Worm (Caenorhabditis elegans): ENCODE measurements around the gene C01B10.9.

C01B10.9 gene

DNA sequence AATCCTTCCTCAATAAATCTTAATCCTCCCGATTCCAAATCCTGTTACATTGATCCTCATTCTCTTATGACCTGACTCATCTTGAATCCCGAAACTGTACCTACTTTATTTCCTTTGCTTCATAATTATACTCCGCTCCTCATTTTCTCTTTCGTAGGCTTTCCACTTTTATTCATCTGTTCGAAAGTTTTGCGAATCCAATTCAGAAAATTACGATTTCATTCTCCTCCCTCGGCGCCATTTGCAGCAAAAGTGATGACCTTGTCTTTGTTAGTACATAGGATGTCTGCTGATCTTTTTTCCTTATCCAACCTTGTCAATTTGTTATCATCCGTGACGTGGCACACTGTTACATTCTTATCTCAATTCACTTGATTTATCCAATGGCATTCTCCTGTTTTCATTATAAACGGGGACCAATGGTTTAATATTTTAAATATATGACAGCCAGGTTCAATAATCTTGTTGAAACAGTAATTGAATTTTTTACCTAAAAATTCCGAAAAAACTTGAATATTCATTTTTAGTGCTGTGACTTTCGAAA lies 20.5 kb downstream of the C01B10.9 start:
- no peak for TF ChIP-seq lsy-2 (tag; optimal IDR thresholded peaks at IDR 0.05)
- TF ChIP-seq ces-1 (GFP tag; optimal IDR thresholded peaks at IDR 0.05) = no peak
- no peak for TF ChIP-seq elt-1 (tag; optimal IDR thresholded peaks at IDR 0.05; ENCODE audit: borderline replicate concordance, insufficient read depth)
- TF ChIP-seq snpc-4 (tag; optimal IDR thresholded peaks at IDR 0.05) = no peak
- no peak for TF ChIP-seq sem-2 (GFP tag; optimal IDR thresholded peaks at IDR 0.05)
- no peak for TF ChIP-seq bed-3 (GFP tag; optimal IDR thresholded peaks at IDR 0.05)
- no peak for TF ChIP-seq blmp-1 (tag; optimal IDR thresholded peaks at IDR 0.05)
- TF ChIP-seq nhr-2 (tag; optimal IDR thresholded peaks at IDR 0.05) = no peak
- no peak for TF ChIP-seq nhr-12 (tag; optimal IDR thresholded peaks at IDR 0.05)
- TF ChIP-seq unc-62 (GFP tag; optimal IDR thresholded peaks at IDR 0.05) = no peak
- no peak for TF ChIP-seq mab-5 (tag; optimal IDR thresholded peaks at IDR 0.05)
- no peak for TF ChIP-seq lin-32 (GFP tag; optimal IDR thresholded peaks at IDR 0.05)
- TF ChIP-seq ceh-83 (GFP tag; optimal IDR thresholded peaks at IDR 0.05) = no peak
- TF ChIP-seq cnd-1 (tag; optimal IDR thresholded peaks at IDR 0.05) = no peak

DNA sequence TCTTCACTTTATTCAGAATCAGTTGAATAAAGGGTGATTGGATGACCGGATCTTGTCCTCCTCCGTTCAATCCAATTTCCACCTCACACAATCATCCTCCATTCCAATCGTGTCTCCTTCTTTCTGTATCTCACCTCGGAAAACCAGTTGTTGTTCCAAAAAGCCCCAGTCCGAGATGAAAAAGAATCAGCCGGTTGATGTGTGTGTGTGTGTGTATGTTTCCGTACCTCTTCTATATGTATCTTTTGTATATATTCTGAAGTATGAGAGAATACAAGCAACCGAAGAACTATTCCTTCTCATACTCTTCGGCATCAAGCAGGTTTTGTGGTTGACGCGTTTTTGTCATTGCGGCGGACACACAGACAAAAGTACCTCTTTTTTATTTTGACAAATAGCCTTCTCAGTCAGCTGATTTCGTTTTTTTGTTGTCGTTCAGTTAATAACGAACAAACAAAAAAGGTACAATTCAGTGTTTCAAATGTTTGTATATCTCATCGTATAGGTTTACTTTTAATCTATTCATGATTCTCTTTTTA lies 21.7 kb downstream of the C01B10.9 start:
- TF ChIP-seq blmp-1 (tag; optimal IDR thresholded peaks at IDR 0.05) (no peak), ztf-11 (tag; optimal IDR thresholded peaks at IDR 0.05) (no peak), nhr-12 (tag; optimal IDR thresholded peaks at IDR 0.05) (no peak), mep-1 (tag; optimal IDR thresholded peaks at IDR 0.05) (no peak), lsy-2 (tag; optimal IDR thresholded peaks at IDR 0.05) (no peak)

DNA sequence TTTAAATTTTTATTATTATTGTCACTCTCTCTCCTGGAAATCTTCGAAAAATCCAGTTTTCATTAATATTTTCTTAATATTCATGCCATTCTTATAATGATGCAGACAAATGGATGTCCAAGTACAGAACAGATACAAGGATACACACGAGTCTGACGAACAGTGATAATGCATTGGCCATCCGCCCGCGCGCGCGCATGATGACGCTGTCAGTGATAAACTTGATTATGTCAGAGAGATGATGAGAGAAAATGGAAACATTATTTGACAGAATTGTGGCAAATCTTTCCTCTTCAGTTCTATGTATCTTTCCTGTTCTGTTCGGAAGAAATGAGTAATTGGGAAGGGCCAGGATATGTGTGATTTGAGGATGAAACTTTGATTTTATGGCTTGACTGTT lies 23.7 kb downstream of the C01B10.9 start:
- TF ChIP-seq unc-62 (GFP tag; optimal IDR thresholded peaks at IDR 0.05) (peak; percentile 16), M03D4.4 (tag; optimal IDR thresholded peaks at IDR 0.05) (no peak)

- TF ChIP-seq blmp-1 (tag; optimal IDR thresholded peaks at IDR 0.05) (peak; percentile 42), lin-13 (tag; optimal IDR thresholded peaks at IDR 0.05) (no peak), unc-62 (GFP tag; optimal IDR thresholded peaks at IDR 0.05) (peak; percentile 44), elt-3 (tag; optimal IDR thresholded peaks at IDR 0.05) (peak; percentile 52)
These were observed 25.6 kb downstream of the C01B10.9 start, which contains the start of gene C01B10.11 for ce11 chrIV:6657519-6658031. Gene C01B10.11 (plus strand): TSS chrIV:6657981.

ce11 chrIV:6664336-6664735 lies 32.3 kb downstream of the C01B10.9 start:
- no peak for TF ChIP-seq elt-1 (tag; optimal IDR thresholded peaks at IDR 0.05; ENCODE audit: borderline replicate concordance, insufficient read depth)
- no peak for TF ChIP-seq pha-4 (tag; optimal IDR thresholded peaks at IDR 0.05)
- TF ChIP-seq nhr-2 (tag; optimal IDR thresholded peaks at IDR 0.05) = no peak
- no peak for TF ChIP-seq lsy-2 (tag; optimal IDR thresholded peaks at IDR 0.05)
- no peak for TF ChIP-seq zip-8 (tag; optimal IDR thresholded peaks at IDR 0.05)
- TF ChIP-seq unc-39 (tag; optimal IDR thresholded peaks at IDR 0.05) = no peak
- no peak for TF ChIP-seq hlh-1 (tag; optimal IDR thresholded peaks at IDR 0.05)
- no peak for TF ChIP-seq M03D4.4 (tag; optimal IDR thresholded peaks at IDR 0.05)
- TF ChIP-seq ceh-83 (GFP tag; optimal IDR thresholded peaks at IDR 0.05) = no peak
- no peak for TF ChIP-seq lin-32 (GFP tag; optimal IDR thresholded peaks at IDR 0.05)
- no peak for TF ChIP-seq ham-2 (GFP tag; optimal IDR thresholded peaks at IDR 0.05)

- no peak for TF ChIP-seq ces-1 (GFP tag; optimal IDR thresholded peaks at IDR 0.05)
These were observed 35.9 kb downstream of the C01B10.9 start, which contains the start of gene Y73B6A.1 for ce11 chrIV:6667898-6668297. Gene Y73B6A.1 (minus strand): TSS chrIV:6667998.

Measured in whole organism, mixed stage, embryonic.